Worm (Caenorhabditis elegans) whole organism, L4 larva: ENCODE data around the gene C25E10.12.
"Not testable (repeated sequence)": the region's sequence is repeated elsewhere in the genome, so short reads cannot be mapped to it uniquely, and the experiment has no call there.

Source experiments
- F26F4.8 ChIP-seq: fragments of 200-800 bp; sonication (Bioruptor generic); conservative IDR thresholded peaks from 2 replicates; pipeline ENCODE4 v1.3.6; 2022; ENCODE audit warnings: missing genetic modification characterization, missing compliant biosample characterization
- T26A8.4 ChIP-seq: fragments of 200-800 bp; sonication (Bioruptor generic); IDR thresholded peaks from 2 replicates; pipeline ENCODE4 v1.3.6; 2022; ENCODE audit warnings: missing genetic modification characterization, missing compliant biosample characterization
- aly-2 ChIP-seq: sonication (generic microtip); optimal IDR thresholded peaks from 2 replicates; lab custom pipeline; 2018; ENCODE audit warnings: missing biosample characterization, missing genetic modification characterization
- attf-4 ChIP-seq: sonication (generic microtip); optimal IDR thresholded peaks from 3 replicates; lab custom pipeline; 2017; ENCODE audit warnings: missing biosample characterization, missing genetic modification characterization
- ceh-20 ChIP-seq: fragments of 200-800 bp; sonication (Bioruptor generic); IDR thresholded peaks from 2 replicates; pipeline ENCODE4 v1.3.6; 2022; ENCODE audit warnings: missing genetic modification reagents, missing genetic modification characterization, missing compliant biosample characterization
- ceh-44 ChIP-seq: fragments of 200-800 bp; sonication (Bioruptor generic); IDR thresholded peaks from 2 replicates; pipeline ENCODE4 v1.3.6; 2022; ENCODE audit warnings: missing genetic modification reagents, missing genetic modification characterization, missing compliant biosample characterization
- ces-1 ChIP-seq: fragments of 150-350 bp; sonication (generic microtip); optimal IDR thresholded peaks from 4 replicates; lab custom pipeline; 2014; ENCODE audit warnings: missing biosample characterization, missing genetic modification reagents, missing genetic modification characterization
- cey-2 ChIP-seq: sonication (generic microtip); optimal IDR thresholded peaks from 3 replicates; lab custom pipeline; 2017; ENCODE audit warnings: missing genetic modification characterization, mild to moderate bottlenecking, missing compliant biosample characterization, antibody characterized with exemption, borderline replicate concordance; ENCODE audit not compliant: insufficient read depth
- ctbp-1 ChIP-seq: fragments of 200-800 bp; sonication (Bioruptor generic); IDR thresholded peaks from 2 replicates; pipeline ENCODE4 v1.3.6; 2022; ENCODE audit warnings: missing genetic modification reagents, missing genetic modification characterization, missing compliant biosample characterization
- daf-12 ChIP-seq: fragments of 150-350 bp; optimal IDR thresholded peaks from 2 replicates; lab custom pipeline; 2014; ENCODE audit warnings: missing biosample characterization, missing genetic modification reagents, missing genetic modification characterization
- daf-16 ChIP-seq, 3 experiments: sonication (generic microtip); optimal IDR thresholded peaks; 2 replicates each; lab custom pipeline; 2016 to 2017; ENCODE audit warnings: missing genetic modification characterization in 3 of 3, missing genetic modification reagents in 3 of 3, mild to moderate bottlenecking in 2 of 3, missing compliant biosample characterization in 2 of 3, missing biosample characterization in 1 of 3, moderate library complexity in 1 of 3
- daf-8 ChIP-seq: fragments of 200-800 bp; sonication (Bioruptor generic); IDR thresholded peaks from 2 replicates; pipeline ENCODE4 v1.3.6; 2022; ENCODE audit warnings: missing genetic modification characterization, missing compliant biosample characterization
- dmd-6 ChIP-seq: fragments of 200-800 bp; sonication (Bioruptor generic); IDR thresholded peaks from 2 replicates; pipeline ENCODE4 v1.3.6; 2022; ENCODE audit warnings: missing genetic modification reagents, missing genetic modification characterization, missing compliant biosample characterization
- dmd-9 ChIP-seq: fragments of 200-800 bp; sonication (Bioruptor generic); IDR thresholded peaks from 2 replicates; pipeline ENCODE4 v1.3.6; 2022; ENCODE audit warnings: missing genetic modification reagents, missing genetic modification characterization, missing compliant biosample characterization
- duxl-1 ChIP-seq: sonication (generic microtip); optimal IDR thresholded peaks from 2 replicates; lab custom pipeline; 2016; ENCODE audit warnings: mild to moderate bottlenecking, missing genetic modification characterization, moderate library complexity, missing compliant biosample characterization; ENCODE audit not compliant: poor library complexity
- dve-1 ChIP-seq: sonication (generic microtip); optimal IDR thresholded peaks from 2 replicates; lab custom pipeline; 2017; ENCODE audit warnings: antibody characterized with exemption, mild to moderate bottlenecking, missing genetic modification characterization, missing compliant biosample characterization; ENCODE audit not compliant: insufficient read depth
- egl-43 ChIP-seq: fragments of 200-800 bp; sonication (Bioruptor generic); IDR thresholded peaks from 2 replicates; pipeline ENCODE4 v1.3.6; 2022; ENCODE audit warnings: missing genetic modification reagents, missing genetic modification characterization, missing compliant biosample characterization
- hlh-11 ChIP-seq: fragments of 200-800 bp; sonication (Bioruptor generic); optimal IDR thresholded peaks from 2 replicates; lab custom pipeline; 2018; ENCODE audit warnings: mild to moderate bottlenecking, missing genetic modification characterization, missing compliant biosample characterization
- hmg-1.1 ChIP-seq: fragments of 200-800 bp; sonication (Bioruptor generic); IDR thresholded peaks from 2 replicates; pipeline ENCODE4 v1.3.6; 2022; ENCODE audit warnings: missing genetic modification reagents, missing genetic modification characterization, missing compliant biosample characterization
- lim-7 ChIP-seq: fragments of 200-800 bp; sonication (Bioruptor generic); IDR thresholded peaks from 2 replicates; pipeline ENCODE4 v1.3.6; 2022; ENCODE audit warnings: missing genetic modification characterization, missing compliant biosample characterization
- lin-29 ChIP-seq: fragments of 200-800 bp; sonication (Bioruptor generic); IDR thresholded peaks from 2 replicates; pipeline ENCODE4 v1.3.6; 2022; ENCODE audit warnings: missing genetic modification reagents, missing genetic modification characterization, missing compliant biosample characterization
- lin-38 ChIP-seq: fragments of 200-800 bp; sonication (Bioruptor generic); IDR thresholded peaks from 2 replicates; pipeline ENCODE4 v1.3.6; 2022; ENCODE audit warnings: missing genetic modification reagents, missing genetic modification characterization, missing compliant biosample characterization
- lin-39 ChIP-seq: fragments of 150-350 bp; optimal IDR thresholded peaks from 2 replicates; lab custom pipeline; 2014; ENCODE audit warnings: missing biosample characterization, missing genetic modification reagents, missing genetic modification characterization
- lir-3 ChIP-seq: sonication (generic microtip); optimal IDR thresholded peaks from 2 replicates; lab custom pipeline; 2016; ENCODE audit warnings: mild to moderate bottlenecking, missing genetic modification characterization, missing compliant biosample characterization
- lsy-2 ChIP-seq, 2 experiments: fragments of 150-350 bp in 1 of 2; sonication (generic microtip) in 1 of 2; optimal IDR thresholded peaks; 2 replicates each; lab custom pipeline; 2014 to 2017; ENCODE audit warnings: missing biosample characterization in 2 of 2, missing genetic modification characterization in 2 of 2
- madf-5 ChIP-seq, 2 experiments: fragments of 200-800 bp; sonication (Bioruptor generic); IDR thresholded peaks; 2 replicates each; pipeline ENCODE4 v1.3.6; 2022; ENCODE audit warnings: missing compliant biosample characterization in 2 of 2, missing genetic modification characterization in 2 of 2
- mdl-1 ChIP-seq, 2 experiments: fragments of 150-350 bp in 1 of 2; sonication (generic microtip) in 1 of 2; optimal IDR thresholded peaks; 2 replicates each; lab custom pipeline; 2014 to 2017; ENCODE audit warnings: missing biosample characterization in 2 of 2, missing genetic modification characterization in 2 of 2
- mdt-29 ChIP-seq: fragments of 200-800 bp; sonication (Bioruptor generic); IDR thresholded peaks from 2 replicates; pipeline ENCODE4 v1.3.6; 2022; ENCODE audit warnings: missing genetic modification reagents, missing genetic modification characterization, missing compliant biosample characterization
- mes-2 ChIP-seq: sonication (generic microtip); optimal IDR thresholded peaks from 2 replicates; lab custom pipeline; 2016; ENCODE audit warnings: missing genotype, mild to moderate bottlenecking, missing genetic modification characterization, missing compliant biosample characterization; ENCODE audit not compliant: poor library complexity, severe bottlenecking
- nhr-11 ChIP-seq: fragments of 150-350 bp; optimal IDR thresholded peaks from 2 replicates; lab custom pipeline; 2014; ENCODE audit warnings: missing biosample characterization, missing genetic modification characterization
- nhr-28 ChIP-seq: fragments of 150-350 bp; optimal IDR thresholded peaks from 2 replicates; lab custom pipeline; 2014; ENCODE audit warnings: missing biosample characterization, missing genetic modification characterization
- nhr-48 ChIP-seq: sonication (generic microtip); optimal IDR thresholded peaks from 2 replicates; lab custom pipeline; 2016; ENCODE audit warnings: mild to moderate bottlenecking, missing genetic modification characterization, missing compliant biosample characterization
- pha-4 ChIP-seq, 2 experiments: fragments of 150-350 bp in 1 of 2; fragments of 200-800 bp in 1 of 2; sonication (Bioruptor generic) in 1 of 2; IDR thresholded peaks in 1 of 2; optimal IDR thresholded peaks in 1 of 2; 2 replicates each; pipeline versions ENCODE4 v1.3.6 to Lab custom; 2014 to 2022; ENCODE audit warnings: missing genetic modification characterization in 2 of 2, missing genetic modification reagents in 2 of 2, missing biosample characterization in 1 of 2, missing compliant biosample characterization in 1 of 2
- php-3 ChIP-seq: fragments of 200-800 bp; sonication (Bioruptor generic); IDR thresholded peaks from 2 replicates; pipeline ENCODE4 v1.3.6; 2022; ENCODE audit warnings: missing genetic modification reagents, missing genetic modification characterization, missing compliant biosample characterization
- saeg-2 ChIP-seq: fragments of 200-800 bp; sonication (Bioruptor generic); IDR thresholded peaks from 2 replicates; pipeline ENCODE4 v1.3.6; 2022; ENCODE audit warnings: missing genetic modification reagents, missing genetic modification characterization, missing compliant biosample characterization
- set-16 ChIP-seq: fragments of 200-800 bp; sonication (Bioruptor generic); IDR thresholded peaks from 2 replicates; pipeline ENCODE4 v1.3.6; 2022; ENCODE audit warnings: missing genetic modification reagents, missing genetic modification characterization, missing compliant biosample characterization
- snpc-1.2 ChIP-seq: fragments of 200-800 bp; sonication (Bioruptor generic); IDR thresholded peaks from 2 replicates; pipeline ENCODE4 v1.3.6; 2022; ENCODE audit warnings: missing genetic modification reagents, missing genetic modification characterization, missing compliant biosample characterization
- tra-1 ChIP-seq: fragments of 200-800 bp; sonication (Bioruptor generic); IDR thresholded peaks from 2 replicates; pipeline ENCODE4 v1.3.6; 2022; ENCODE audit warnings: missing genetic modification reagents, missing genetic modification characterization, missing compliant biosample characterization
- unc-39 ChIP-seq: sonication (generic microtip); optimal IDR thresholded peaks from 2 replicates; lab custom pipeline; 2017; ENCODE audit warnings: missing biosample characterization, missing genetic modification characterization
- unc-62 ChIP-seq, 3 experiments: fragments of 150-350 bp in 1 of 3; sonication (generic microtip); optimal IDR thresholded peaks in 2 of 3; peaks in 1 of 3; 1 replicate in 1 of 3; 2 replicates in 2 of 3; lab custom pipeline; 2014 to 2017; ENCODE audit warnings: missing biosample characterization in 3 of 3, missing genetic modification characterization in 3 of 3, missing genetic modification reagents in 3 of 3, missing genotype in 1 of 3
- zfp-3 ChIP-seq: fragments of 200-800 bp; sonication (Bioruptor generic); conservative IDR thresholded peaks from 2 replicates; pipeline ENCODE4 v1.3.6; 2022; ENCODE audit warnings: missing genetic modification reagents, missing genetic modification characterization, missing compliant biosample characterization

The C25E10.12 gene

ce11 chrV:9088758-9089157 lies 26.5 kb upstream of the C25E10.12 start (continued):
- TF ChIP-seq lir-3 (no peak), hmg-1.1 (GFP tag; lab: Robert Waterston, UW) (peak; percentile 67; the same call in 1 of the 2 replicates), F26F4.8 (GFP tag; lab: Robert Waterston, UW) (no peak), aly-2 (tag; lab: Kevin White, UChicago) (no peak), lin-29 (GFP tag; lab: Robert Waterston, UW) (peak; percentile 36; the same call in 1 of the 2 replicates), zfp-3 (GFP tag; lab: Robert Waterston, UW) (peak; percentile 96), mdt-29 (GFP tag; lab: Robert Waterston, UW) (peak; percentile 78; the same call in 1 of the 2 replicates), snpc-1.2 (GFP tag; lab: Robert Waterston, UW) (peak; percentile 80), php-3 (GFP tag; lab: Robert Waterston, UW) (peak; percentile 53), lim-7 (GFP tag; lab: Robert Waterston, UW) (0 out of 2 replicates have a peak, but pooled peaks have one; percentile 6), unc-39 (no peak), mes-2 (no peak), ceh-20 (GFP tag; lab: Robert Waterston, UW) (no peak), lin-39 (tag; lab: Kevin White, UChicago) (no peak), ceh-44 (GFP tag; lab: Robert Waterston, UW) (no peak), dmd-9 (0 out of 2 replicates have a peak, but pooled peaks have one; percentile 47), daf-12 (tag; lab: Kevin White, UChicago) (no peak), dve-1 (tag; lab: Kevin White, UChicago) (no peak), ctbp-1 (GFP tag; lab: Robert Waterston, UW) (peak; percentile 88)

- TF ChIP-seq madf-5 (GFP tag; IDR thresholded peaks at IDR 0.05; lab: Robert Waterston, UW) (0 out of 4 replicates have a peak, but pooled peaks of 1 of the 2 experiments have one; percentile 33), zfp-3 (GFP tag; lab: Robert Waterston, UW) (peak; percentile 76; the same call in 1 of the 2 replicates), egl-43 (GFP tag; lab: Robert Waterston, UW) (peak; percentile 53; the same call in 1 of the 2 replicates), T26A8.4 (GFP tag; lab: Robert Waterston, UW) (0 out of 2 replicates have a peak, but pooled peaks have one; percentile 39), ceh-44 (GFP tag; lab: Robert Waterston, UW) (peak; percentile 41; the same call in 1 of the 2 replicates), ctbp-1 (GFP tag; lab: Robert Waterston, UW) (peak; percentile 64; the same call in 1 of the 2 replicates), lim-7 (GFP tag; lab: Robert Waterston, UW) (0 out of 2 replicates have a peak, but pooled peaks have one; percentile 16), mdt-29 (GFP tag; lab: Robert Waterston, UW) (peak; percentile 15; the same call in 1 of the 2 replicates), set-16 (0 out of 2 replicates have a peak, but pooled peaks have one; percentile 15), pha-4 (GFP tag; IDR thresholded peaks at IDR 0.05; lab: Robert Waterston, UW) (peak; percentile 68), lin-38 (peak; percentile 44; the same call in 1 of the 2 replicates), php-3 (GFP tag; lab: Robert Waterston, UW) (peak; percentile 27; the same call in 1 of the 2 replicates)
- TF ChIP-seq pha-4 (tag; optimal IDR thresholded peaks at IDR 0.05; lab: Kevin White, UChicago): not testable (repeated sequence)
Measured at ce11 chrV:9086650-9087049, 24.4 kb upstream of the C25E10.12 start.

ce11 chrV:9085845-9086244 lies 23.6 kb upstream of the C25E10.12 start:
- no peak for TF ChIP-seq lir-3
- TF ChIP-seq ces-1: no peak
- TF ChIP-seq F26F4.8 (GFP tag; lab: Robert Waterston, UW): no peak
- peak; percentile 17 for TF ChIP-seq cey-2 (tag; lab: Kevin White, UChicago)
- TF ChIP-seq lsy-2 (tag; optimal IDR thresholded peaks at IDR 0.05; lab: Kevin White, UChicago): peak in 1 of 2 experiments; percentile 10
- TF ChIP-seq dmd-6 (GFP tag; lab: Robert Waterston, UW): peak; percentile 13; the same call in 1 of the 2 replicates
- TF ChIP-seq unc-62 (GFP tag; optimal IDR thresholded peaks at IDR 0.05 in 1 of 2; lab: Kevin White, UChicago): peak in 1 of 2 experiments; percentile 83
- TF ChIP-seq unc-62 (tag; optimal IDR thresholded peaks at IDR 0.05; lab: Kevin White, UChicago): no peak
- TF ChIP-seq duxl-1 (tag; lab: Kevin White, UChicago): no peak
- no peak for TF ChIP-seq ctbp-1 (GFP tag; lab: Robert Waterston, UW)
- TF ChIP-seq nhr-11 (tag; lab: Kevin White, UChicago): no peak
- TF ChIP-seq mes-2: peak; percentile 30
- no peak for TF ChIP-seq daf-8 (GFP tag; lab: Robert Waterston, UW)
- peak; percentile 67 for TF ChIP-seq hlh-11 (tag; lab: Kevin White, UChicago)
- TF ChIP-seq nhr-48 (tag; lab: Kevin White, UChicago): peak; percentile 88
- TF ChIP-seq saeg-2 (GFP tag; lab: Robert Waterston, UW): no peak
- peak; percentile 31 for TF ChIP-seq dve-1 (tag; lab: Kevin White, UChicago)
- TF ChIP-seq attf-4 (tag; lab: Kevin White, UChicago): no peak
- TF ChIP-seq tra-1: no peak
- 0 out of 2 replicates have a peak, but pooled peaks have one; percentile 19 for TF ChIP-seq hmg-1.1 (GFP tag; lab: Robert Waterston, UW)
- peak; percentile 90 for TF ChIP-seq nhr-28 (tag; lab: Kevin White, UChicago)
- no peak for TF ChIP-seq daf-16 (GFP tag; optimal IDR thresholded peaks at IDR 0.05; lab: Kevin White, UChicago)
- peak; percentile 25 for TF ChIP-seq daf-16 (tag; optimal IDR thresholded peaks at IDR 0.05; lab: Kevin White, UChicago)
- peak; percentile 66 to 71 for TF ChIP-seq mdl-1 (tag; optimal IDR thresholded peaks at IDR 0.05; lab: Kevin White, UChicago)
